Worm (Caenorhabditis elegans): ENCODE results near the gene fzy-1.

The fzy-1 gene

ce11 chrII:5455650-5456355 lies 44.8 kb upstream of the fzy-1 start, which contains the start of gene daz-1 (continued):
- TF ChIP-seq F23B12.7 (tag; optimal IDR thresholded peaks at IDR 0.05; ENCODE audit: insufficient read depth) (peak; percentile 3), rcor-1 (GFP tag; IDR thresholded peaks at IDR 0.05) (peak; percentile 46; the same call in 1 of the 2 replicates), F39B2.1 (GFP tag; IDR thresholded peaks at IDR 0.05) (no peak), zfh-2 (GFP tag; conservative IDR thresholded peaks at IDR 0.05) (no peak), mel-28 (tag; optimal IDR thresholded peaks at IDR 0.05; ENCODE audit: borderline replicate concordance) (no peak), ztf-3 (GFP tag; optimal IDR thresholded peaks at IDR 0.05) (no peak), F10E7.11 (tag; optimal IDR thresholded peaks at IDR 0.05) (no peak), F33H1.4 (GFP tag; IDR thresholded peaks at IDR 0.05) (peak; percentile 70), snpc-1.3 (tag; optimal IDR thresholded peaks at IDR 0.05; ENCODE audit: insufficient read depth) (peak; percentile 76), T26A5.8 (tag; optimal IDR thresholded peaks at IDR 0.05) (no peak), ceh-100 (GFP tag; IDR thresholded peaks at IDR 0.05) (no peak), tbp1 (GFP tag; optimal IDR thresholded peaks at IDR 0.05) (no peak), snpc-3.4 (tag; optimal IDR thresholded peaks at IDR 0.05) (peak; percentile 41), T07F8.4 (tag; optimal IDR thresholded peaks at IDR 0.05) (no peak), lsl-1 (GFP tag; optimal IDR thresholded peaks at IDR 0.05) (peak; percentile 93), madf-6 (GFP tag; IDR thresholded peaks at IDR 0.05) (peak; percentile 87), efl-1 (GFP tag; optimal IDR thresholded peaks at IDR 0.05) (peak; percentile 95), aptf-3 (GFP tag; IDR thresholded peaks at IDR 0.05) (no peak), ztf-6 (GFP tag; IDR thresholded peaks at IDR 0.05) (no peak), C06A6.2 (GFP tag; conservative IDR thresholded peaks at IDR 0.05) (no peak), dox-1 (GFP tag; IDR thresholded peaks at IDR 0.05) (no peak), hsf-1 (GFP tag; IDR thresholded peaks at IDR 0.05) (no peak), Y95B8A.8 (GFP tag; IDR thresholded peaks at IDR 0.05) (no peak), cebp-2 (GFP tag; IDR thresholded peaks at IDR 0.05) (no peak), snpc-4 (GFP tag; optimal IDR thresholded peaks at IDR 0.05) (no peak), snpc-4 (tag; optimal IDR thresholded peaks at IDR 0.05) (no peak), bed-1 (GFP tag; IDR thresholded peaks at IDR 0.05) (no peak), akir-1 (GFP tag; optimal IDR thresholded peaks at IDR 0.05) (no peak), nhr-27 (tag; optimal IDR thresholded peaks at IDR 0.05) (no peak), lin-26 (GFP tag; IDR thresholded peaks at IDR 0.05) (no peak), nfyb-1 (GFP tag; IDR thresholded peaks at IDR 0.05) (no peak), xnd-1 (tag; optimal IDR thresholded peaks at IDR 0.05) (peak; percentile 68), madf-8 (GFP tag; conservative IDR thresholded peaks at IDR 0.05) (peak; percentile 68), repo-1 (tag; optimal IDR thresholded peaks at IDR 0.05) (no peak)

DNA sequence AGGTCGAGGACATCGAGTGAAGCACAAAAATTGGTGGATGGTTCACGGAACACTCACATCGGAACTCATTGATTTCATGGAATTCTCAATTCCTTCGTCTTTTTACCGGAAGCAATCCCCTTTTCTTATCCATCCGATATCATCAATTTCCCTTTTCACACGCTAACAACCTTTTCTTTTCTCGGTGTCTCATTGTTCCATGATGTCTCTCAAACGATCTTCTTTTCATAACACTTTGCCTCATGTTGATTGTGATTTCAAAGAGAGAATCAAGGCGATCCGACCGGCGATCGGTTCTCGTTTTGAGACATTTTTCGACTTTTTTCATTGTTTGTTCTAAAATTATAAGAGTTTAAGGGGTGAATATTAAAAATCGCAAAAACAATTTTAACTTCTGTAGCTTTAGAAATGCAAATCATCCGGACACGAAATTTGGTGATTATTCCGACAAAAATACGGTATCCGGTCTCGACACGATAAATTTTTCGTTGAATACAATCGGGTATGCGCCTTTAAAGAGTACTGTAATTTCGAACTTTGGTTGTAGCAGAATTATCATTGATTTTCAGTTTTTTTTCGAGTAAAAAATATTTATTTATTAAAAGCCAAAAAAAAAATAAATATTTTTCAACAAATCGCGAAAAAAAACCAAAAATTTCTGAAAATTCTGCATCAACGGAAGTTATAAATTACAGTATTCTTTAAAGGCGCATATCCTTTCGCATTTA lies 41.7 kb upstream of the fzy-1 start:
- TF ChIP-seq tbx-9 (tag; optimal IDR thresholded peaks at IDR 0.05; ENCODE audit: borderline replicate concordance) (no peak), egl-44 (GFP tag; IDR thresholded peaks at IDR 0.05) (no peak), rcor-1 (GFP tag; IDR thresholded peaks at IDR 0.05) (no peak), lsl-1 (GFP tag; optimal IDR thresholded peaks at IDR 0.05) (peak; percentile 80), unc-130 (GFP tag; optimal IDR thresholded peaks at IDR 0.05) (no peak), hlh-12 (tag; optimal IDR thresholded peaks at IDR 0.05) (no peak), aptf-3 (GFP tag; IDR thresholded peaks at IDR 0.05) (no peak), zim-3 (tag; optimal IDR thresholded peaks at IDR 0.05) (no peak), madf-3 (GFP tag; IDR thresholded peaks at IDR 0.05) (0 out of 2 replicates have a peak, but pooled peaks have one; percentile 46), Y79H2A.3 (GFP tag; conservative IDR thresholded peaks at IDR 0.05) (no peak), F49E8.2 (tag; optimal IDR thresholded peaks at IDR 0.05; ENCODE audit: insufficient read depth) (no peak), hlh-26 (GFP tag; conservative IDR thresholded peaks at IDR 0.05) (no peak), ztf-26 (tag; optimal IDR thresholded peaks at IDR 0.05) (no peak), attf-5 (GFP tag; optimal IDR thresholded peaks at IDR 0.05) (no peak), repo-1 (tag; optimal IDR thresholded peaks at IDR 0.05) (no peak), lin-26 (GFP tag; IDR thresholded peaks at IDR 0.05) (no peak), ama-1 (optimal IDR thresholded peaks at IDR 0.05) (no peak), ama-1 (GFP tag; optimal IDR thresholded peaks at IDR 0.05) (no peak)

Data from whole organism, young adult.